Worm (Caenorhabditis elegans): Measurements from ENCODE around the gene mtq-2.
A peak's percentile ranks its signal among the peaks of the same experiment; 100 is the strongest.

- TF ChIP-seq lsy-2 (tag; optimal IDR thresholded peaks at IDR 0.05) = peak in 1 of 2 experiments; percentile 24
- TF ChIP-seq lin-1 (GFP tag; IDR thresholded peaks at IDR 0.05) = no peak
- no peak for TF ChIP-seq F49E8.2 (tag; optimal IDR thresholded peaks at IDR 0.05; ENCODE audit: borderline replicate concordance)
- peak; percentile 55 for TF ChIP-seq fkh-10 (GFP tag; optimal IDR thresholded peaks at IDR 0.05)
- TF ChIP-seq nhr-25 (tag; optimal IDR thresholded peaks at IDR 0.05; ENCODE audit: borderline replicate concordance, insufficient read depth) = no peak
- TF ChIP-seq snpc-4 (tag; optimal IDR thresholded peaks at IDR 0.05) = no peak
These were observed 8.5 kb upstream of the mtq-2 start, which contains the start of gene C33C12.1 for ce11 chrII:2197555-2198288.
